Fruit fly (Drosophila melanogaster) whole organism, wandering third instar larva: ENCODE results near the gene CG34367.

Experiments
- HLH106 ChIP-seq: fragments of 200-800 bp; optimal IDR thresholded peaks from 3 replicates; lab custom pipeline; 2019; ENCODE audit warnings: missing biosample characterization, mild to moderate bottlenecking, missing genetic modification characterization, moderate library complexity
- Hr78 ChIP-seq: fragments of >200 bp; optimal IDR thresholded peaks from 2 replicates; lab custom pipeline; 2017; ENCODE audit warnings: missing biosample characterization, missing genetic modification characterization
- br ChIP-seq: fragments of 200-800 bp; sonication (Bioruptor generic); optimal IDR thresholded peaks from 2 replicates; lab custom pipeline; 2016; ENCODE audit warnings: missing biosample characterization, missing genetic modification characterization
- brk ChIP-seq: fragments of 200-800 bp; sonication (Bioruptor generic); optimal IDR thresholded peaks from 2 replicates; lab custom pipeline; 2016; ENCODE audit warnings: missing biosample characterization, mild to moderate bottlenecking, missing genetic modification characterization
- foxo ChIP-seq, 2 experiments: fragments of 200-800 bp; sonication (Bioruptor generic); optimal IDR thresholded peaks; 2 replicates in 1 of 2; 3 replicates in 1 of 2; lab custom pipeline; 2016 to 2017; ENCODE audit warnings: missing biosample characterization in 2 of 2, missing genetic modification characterization in 2 of 2
- h ChIP-seq: fragments of 200-800 bp; sonication (Bioruptor generic); optimal IDR thresholded peaks from 3 replicates; lab custom pipeline; 2016; ENCODE audit warnings: missing biosample characterization, mild to moderate bottlenecking, missing genetic modification characterization
- lola ChIP-seq: fragments of >200 bp; optimal IDR thresholded peaks from 2 replicates; lab custom pipeline; 2017; ENCODE audit warnings: missing biosample characterization, missing genetic modification characterization
- rgr ChIP-seq: fragments of 200-800 bp; sonication (Bioruptor generic); optimal IDR thresholded peaks from 3 replicates; lab custom pipeline; 2016; ENCODE audit warnings: missing biosample characterization, mild to moderate bottlenecking, missing genetic modification characterization

dm6 chr2L:10372297-10372696 lies 18.6 kb upstream of the CG34367 start:
- no peak for TF ChIP-seq h (GFP tag; lab: Kevin White, UChicago)
- no peak for TF ChIP-seq foxo (GFP tag; optimal IDR thresholded peaks at IDR 0.05; lab: Kevin White, UChicago)
- no peak for TF ChIP-seq Hr78 (GFP tag; lab: Kevin White, UChicago)
- no peak for TF ChIP-seq rgr (GFP tag; lab: Kevin White, UChicago)
- no peak for TF ChIP-seq lola (GFP tag; lab: Kevin White, UChicago)
- no peak for TF ChIP-seq brk (GFP tag; lab: Kevin White, UChicago)
- TF ChIP-seq br (GFP tag; lab: Kevin White, UChicago) = no peak
- TF ChIP-seq HLH106 (tag; lab: Kevin White, UChicago) = no peak
